Fruit fly (Drosophila melanogaster) whole organism, prepupa: ENCODE results near the gene CG5026.

ENCODE experiments used
- CG10631 ChIP-seq: fragments of 200-800 bp; sonication (Bioruptor generic); optimal IDR thresholded peaks from 2 replicates; lab custom pipeline; 2016; ENCODE audit warnings: missing biosample characterization, missing genetic modification characterization
- CG10669 ChIP-seq: fragments of 200-800 bp; sonication (Bioruptor generic); optimal IDR thresholded peaks from 3 replicates; lab custom pipeline; 2018; ENCODE audit warnings: missing biosample characterization, mild to moderate bottlenecking, missing genetic modification characterization, moderate library complexity
- CG11294 ChIP-seq: fragments of 200-800 bp; sonication (Bioruptor generic); IDR thresholded peaks from 2 replicates; pipeline ENCODE4 v1.3.6; 2022; ENCODE audit warnings: missing biosample characterization, missing genetic modification characterization
- CG11762 ChIP-seq: fragments of 200-800 bp; sonication (Bioruptor generic); optimal IDR thresholded peaks from 3 replicates; lab custom pipeline; 2016; ENCODE audit warnings: missing biosample characterization, missing genetic modification characterization; ENCODE audit not compliant: insufficient read depth
- CG11902 ChIP-seq: fragments of 200-800 bp; sonication (Bioruptor generic); optimal IDR thresholded peaks from 3 replicates; lab custom pipeline; 2016; ENCODE audit warnings: missing biosample characterization, missing genetic modification characterization
- CG3032 ChIP-seq: fragments of 200-800 bp; optimal IDR thresholded peaks from 2 replicates; lab custom pipeline; 2019; ENCODE audit warnings: missing biosample characterization, mild to moderate bottlenecking, missing genetic modification characterization, moderate library complexity
- CG32006 ChIP-seq: fragments of 200-800 bp; sonication (Bioruptor generic); optimal IDR thresholded peaks from 3 replicates; lab custom pipeline; 2017; ENCODE audit warnings: missing biosample characterization, mild to moderate bottlenecking, missing genetic modification characterization
- CG34406 ChIP-seq: fragments of 200-800 bp; sonication (Bioruptor generic); optimal IDR thresholded peaks from 3 replicates; lab custom pipeline; 2016; ENCODE audit warnings: missing biosample characterization, missing genetic modification characterization
- CG6163 ChIP-seq: fragments of 200-800 bp; sonication (Bioruptor generic); IDR thresholded peaks from 3 replicates; pipeline ENCODE4 v1.3.6; 2022; ENCODE audit warnings: missing biosample characterization, missing genetic modification characterization
- CG6276 ChIP-seq: fragments of 200-800 bp; sonication (Bioruptor generic); optimal IDR thresholded peaks from 2 replicates; lab custom pipeline; 2017; ENCODE audit warnings: missing biosample characterization, mild to moderate bottlenecking, missing genetic modification characterization
- CG6808 ChIP-seq: fragments of 200-800 bp; sonication (Bioruptor generic); optimal IDR thresholded peaks from 3 replicates; lab custom pipeline; 2017; ENCODE audit warnings: missing biosample characterization, missing genetic modification characterization, mild to moderate bottlenecking, moderate library complexity, missing genetic modification reagents
- CG6854 ChIP-seq: fragments of 200-800 bp; sonication (Bioruptor generic); optimal IDR thresholded peaks from 2 replicates; lab custom pipeline; 2017; ENCODE audit warnings: missing biosample characterization, mild to moderate bottlenecking, missing genetic modification characterization
- CG7368 ChIP-seq: fragments of 200-800 bp; sonication (Bioruptor generic); optimal IDR thresholded peaks from 3 replicates; lab custom pipeline; 2016; ENCODE audit warnings: missing biosample characterization, missing genetic modification characterization
- CG8119 ChIP-seq: fragments of 200-800 bp; sonication (Bioruptor generic); IDR thresholded peaks from 3 replicates; pipeline ENCODE4 v1.3.6; 2022; ENCODE audit warnings: missing biosample characterization, missing genetic modification characterization
- CG8319 ChIP-seq: fragments of 200-800 bp; sonication (Bioruptor generic); optimal IDR thresholded peaks from 3 replicates; lab custom pipeline; 2016; ENCODE audit warnings: missing biosample characterization, missing genetic modification characterization
- CG9139 ChIP-seq: fragments of 200-800 bp; sonication (Bioruptor generic); optimal IDR thresholded peaks from 3 replicates; lab custom pipeline; 2017; ENCODE audit warnings: missing biosample characterization, mild to moderate bottlenecking, missing genetic modification characterization
- Eip75B ChIP-seq: fragments of 200-800 bp; sonication (Bioruptor generic); optimal IDR thresholded peaks from 3 replicates; lab custom pipeline; 2016; ENCODE audit warnings: missing biosample characterization, missing genetic modification characterization
- Eip78C ChIP-seq: fragments of 200-800 bp; sonication (Bioruptor generic); peaks from one replicate; lab custom pipeline; 2016; ENCODE audit warnings: missing biosample characterization, missing genetic modification characterization
- Ets96B ChIP-seq: fragments of 200-800 bp; optimal IDR thresholded peaks from 2 replicates; lab custom pipeline; 2019; ENCODE audit warnings: missing biosample characterization, mild to moderate bottlenecking, missing genetic modification characterization, moderate library complexity
- Gug ChIP-seq: fragments of 200-800 bp; sonication (Bioruptor generic); IDR thresholded peaks from 2 replicates; pipeline ENCODE4 v1.3.6; 2022; ENCODE audit warnings: missing biosample characterization, missing genetic modification characterization
- Hr38 ChIP-seq: sonication (Bioruptor generic); optimal IDR thresholded peaks from 2 replicates; lab custom pipeline; 2016; ENCODE audit warnings: missing biosample characterization, missing genetic modification characterization
- Hr39 ChIP-seq: fragments of 200-800 bp; sonication (Bioruptor generic); optimal IDR thresholded peaks from 2 replicates; lab custom pipeline; 2016; ENCODE audit warnings: missing biosample characterization, missing genetic modification characterization
- Hr4 ChIP-seq: fragments of 200-800 bp; sonication (Bioruptor generic); optimal IDR thresholded peaks from 3 replicates; lab custom pipeline; 2016; ENCODE audit warnings: missing biosample characterization, missing genetic modification characterization
- Met ChIP-seq: fragments of 200-800 bp; sonication (Bioruptor generic); optimal IDR thresholded peaks from 3 replicates; lab custom pipeline; 2016; ENCODE audit warnings: missing biosample characterization, missing genetic modification characterization
- OdsH ChIP-seq: fragments of 200-800 bp; sonication (Bioruptor generic); optimal IDR thresholded peaks from 3 replicates; lab custom pipeline; 2016; ENCODE audit warnings: missing biosample characterization, missing genetic modification characterization
- Smox ChIP-seq: fragments of 200-800 bp; sonication (Bioruptor generic); optimal IDR thresholded peaks from 3 replicates; lab custom pipeline; 2016; ENCODE audit warnings: missing biosample characterization, missing genetic modification characterization
- Sox14 ChIP-seq: fragments of 200-800 bp; sonication (Bioruptor generic); optimal IDR thresholded peaks from 3 replicates; lab custom pipeline; 2016; ENCODE audit warnings: missing biosample characterization, missing genetic modification characterization
- Sox15 ChIP-seq: fragments of 200-800 bp; sonication (Bioruptor generic); optimal IDR thresholded peaks from 3 replicates; lab custom pipeline; 2016; ENCODE audit warnings: missing biosample characterization, missing genetic modification characterization
- achi ChIP-seq: fragments of 200-800 bp; sonication (Bioruptor generic); optimal IDR thresholded peaks from 3 replicates; lab custom pipeline; 2016; ENCODE audit warnings: missing biosample characterization, missing genetic modification characterization
- cyc ChIP-seq: fragments of 200-800 bp; sonication (Bioruptor generic); optimal IDR thresholded peaks from 3 replicates; lab custom pipeline; 2016; ENCODE audit warnings: missing biosample characterization, missing genetic modification characterization
- dac ChIP-seq: fragments of 200-800 bp; sonication (Bioruptor generic); optimal IDR thresholded peaks from 2 replicates; lab custom pipeline; 2017; ENCODE audit warnings: missing biosample characterization, mild to moderate bottlenecking, missing genetic modification characterization
- dsx ChIP-seq: fragments of 200-800 bp; optimal IDR thresholded peaks from 3 replicates; lab custom pipeline; 2019; ENCODE audit warnings: missing biosample characterization, mild to moderate bottlenecking, missing genetic modification characterization, moderate library complexity; ENCODE audit not compliant: poor library complexity, severe bottlenecking
- eg ChIP-seq: fragments of 200-800 bp; sonication (Bioruptor generic); IDR thresholded peaks from 3 replicates; pipeline ENCODE4 v1.3.6; 2022; ENCODE audit warnings: missing biosample characterization, missing genetic modification characterization
- fd59A ChIP-seq: fragments of 200-800 bp; sonication (Bioruptor generic); optimal IDR thresholded peaks from 2 replicates; lab custom pipeline; 2017; ENCODE audit warnings: missing biosample characterization, mild to moderate bottlenecking, missing genetic modification characterization, missing genetic modification reagents
- fd85E ChIP-seq: fragments of 200-800 bp; sonication (Bioruptor generic); optimal IDR thresholded peaks from 3 replicates; lab custom pipeline; 2016; ENCODE audit warnings: missing biosample characterization, missing genetic modification characterization
- fkh ChIP-seq: fragments of 200-800 bp; sonication (Bioruptor generic); optimal IDR thresholded peaks from 3 replicates; lab custom pipeline; 2017; ENCODE audit warnings: missing biosample characterization, mild to moderate bottlenecking, missing genetic modification characterization, moderate library complexity
- net ChIP-seq: fragments of 200-800 bp; sonication (Bioruptor generic); optimal IDR thresholded peaks from 3 replicates; lab custom pipeline; 2016; ENCODE audit warnings: missing biosample characterization, missing genetic modification characterization
- spab ChIP-seq: fragments of 200-800 bp; sonication (Bioruptor generic); optimal IDR thresholded peaks from 2 replicates; lab custom pipeline; 2017; ENCODE audit warnings: missing biosample characterization, mild to moderate bottlenecking, missing genetic modification characterization, missing genetic modification reagents
- ss ChIP-seq, 2 experiments: fragments of 200-800 bp; sonication (Bioruptor generic); optimal IDR thresholded peaks; 2 replicates in 1 of 2; 3 replicates in 1 of 2; lab custom pipeline; 2017 to 2018; ENCODE audit warnings: mild to moderate bottlenecking in 2 of 2, missing biosample characterization in 2 of 2, missing genetic modification characterization in 2 of 2, moderate library complexity in 1 of 2
- svp ChIP-seq: fragments of 200-800 bp; sonication (Bioruptor generic); peaks from one replicate; lab custom pipeline; 2016; ENCODE audit warnings: missing biosample characterization, missing genetic modification characterization
- topi ChIP-seq: fragments of 200-800 bp; sonication (Bioruptor generic); optimal IDR thresholded peaks from 3 replicates; lab custom pipeline; 2016; ENCODE audit warnings: missing biosample characterization, missing genetic modification characterization

CG5026 gene

dm6 chr3L:8953199-8953956 lies 14.9 kb upstream of the CG5026 start (continued):
- TF ChIP-seq CG3032 (peak; percentile 71), Hr39 (GFP tag; lab: Kevin White, UChicago) (peak; percentile 29), CG11294 (GFP tag; lab: Robert Waterston, UW) (no peak), cyc (GFP tag; lab: Kevin White, UChicago) (peak; percentile 30), CG6854 (GFP tag; lab: Kevin White, UChicago) (peak; percentile 10), fkh (GFP tag; lab: Kevin White, UChicago) (peak; percentile 7), CG6163 (no peak; the same call in 2 of the 3 replicates), Ets96B (tag; lab: Kevin White, UChicago) (peak; percentile 66), Eip75B (GFP tag; lab: Kevin White, UChicago) (peak; percentile 76), Smox (peak; percentile 7), fd59A (GFP tag; lab: Kevin White, UChicago) (peak; percentile 51), CG6808 (GFP tag; lab: Kevin White, UChicago) (peak; percentile 64), ss (GFP tag; optimal IDR thresholded peaks at IDR 0.05; lab: Kevin White, UChicago) (peak; percentile 56 to 58), OdsH (GFP tag; lab: Kevin White, UChicago) (peak; percentile 31), Hr4 (GFP tag; lab: Kevin White, UChicago) (peak; percentile 78), CG10631 (GFP tag; lab: Kevin White, UChicago) (peak; percentile 78), dsx (GFP tag; lab: Kevin White, UChicago) (peak; percentile 46), CG32006 (GFP tag; lab: Kevin White, UChicago) (peak; percentile 90), achi (GFP tag; lab: Kevin White, UChicago) (peak; percentile 46), CG10669 (GFP tag; lab: Kevin White, UChicago) (peak; percentile 67), dac (GFP tag; lab: Kevin White, UChicago) (peak; percentile 68), topi (GFP tag; lab: Kevin White, UChicago) (peak; percentile 65), Gug (peak; percentile 41; the same call in 1 of the 2 replicates), Sox15 (GFP tag; lab: Kevin White, UChicago) (no peak)

DNA sequence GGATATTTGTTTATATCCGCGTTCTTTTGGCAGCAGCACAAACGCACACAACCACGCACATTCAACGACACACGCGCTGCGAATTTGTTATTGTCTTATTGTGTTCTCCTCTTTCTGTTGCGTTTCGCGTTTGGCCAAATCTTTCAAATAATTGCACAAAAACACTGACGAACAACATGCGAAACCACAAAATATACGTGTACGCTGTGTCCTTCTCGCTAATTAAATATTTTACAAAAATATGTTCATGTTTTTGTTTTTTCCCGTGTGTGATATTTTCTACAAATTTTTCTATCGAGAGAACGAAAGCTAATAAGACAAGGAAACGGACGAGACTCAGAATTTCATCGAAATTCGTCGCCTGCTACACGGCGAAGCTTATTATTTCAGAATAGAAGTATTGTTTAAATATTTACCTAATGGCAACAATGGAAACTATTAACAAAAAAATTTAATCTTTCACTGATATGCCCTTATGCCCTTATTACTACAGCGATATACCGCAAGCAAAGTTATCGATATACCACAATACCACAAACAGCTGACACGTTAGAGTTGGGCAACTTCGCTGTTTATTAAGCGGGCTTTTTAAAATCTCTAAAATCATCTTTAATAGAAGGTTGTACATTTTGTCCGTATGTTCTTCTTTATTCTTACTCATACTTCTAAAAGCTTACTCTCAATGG lies 14.2 kb upstream of the CG5026 start, which contains the start of the genes CG43783 and orb2:
CG43783 (minus strand) TSS at position 311 of the 686 bp plus-strand sequence.
orb2 (minus strand) TSS at position 502 of the 686 bp plus-strand sequence.
- TF ChIP-seq CG6808 (GFP tag; lab: Kevin White, UChicago) (no peak), CG11762 (GFP tag; lab: Kevin White, UChicago) (peak; percentile 1), Eip78C (GFP tag; lab: Kevin White, UChicago) (peak; percentile 69)

DNA sequence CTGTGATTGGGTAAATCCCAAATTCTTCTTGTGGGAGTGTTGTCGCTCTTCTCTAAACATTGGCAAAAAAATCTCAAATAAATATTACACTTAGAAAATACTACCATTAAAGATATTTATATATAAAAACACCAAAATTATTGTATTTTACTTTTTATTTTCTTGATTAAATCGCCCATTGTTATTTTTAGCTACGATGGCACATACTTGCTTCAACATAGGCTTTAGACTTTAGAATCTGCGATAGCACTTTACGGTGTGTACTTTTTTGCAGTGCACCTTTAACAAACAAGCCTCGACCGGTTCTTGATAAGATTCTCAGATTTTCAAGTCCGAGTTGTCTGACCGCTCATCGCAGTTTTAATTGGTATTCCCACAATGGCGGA lies 13.7 kb upstream of the CG5026 start, which contains the start of gene GNBP3:
GNBP3 (plus strand) TSS at position 374 of the 386 bp plus-strand sequence.
- peak; percentile 88 for TF ChIP-seq CG9139 (GFP tag; lab: Kevin White, UChicago)
- peak; percentile 92 for TF ChIP-seq CG10631 (GFP tag; lab: Kevin White, UChicago)
- peak; percentile 85 for TF ChIP-seq spab (GFP tag; lab: Kevin White, UChicago)
- TF ChIP-seq CG3032 = peak; percentile 91
- TF ChIP-seq fd85E = peak; percentile 81
- peak; percentile 83 for TF ChIP-seq eg
- peak; percentile 87 for TF ChIP-seq CG11762 (GFP tag; lab: Kevin White, UChicago)
- TF ChIP-seq CG6276 (GFP tag; lab: Kevin White, UChicago) = no peak
- TF ChIP-seq topi (GFP tag; lab: Kevin White, UChicago) = peak; percentile 95
- TF ChIP-seq CG8319 (GFP tag; lab: Kevin White, UChicago) = peak; percentile 71
- TF ChIP-seq Ets96B (tag; lab: Kevin White, UChicago) = peak; percentile 92
- TF ChIP-seq CG7368 (GFP tag; lab: Kevin White, UChicago) = peak; percentile 88
- TF ChIP-seq CG6808 (GFP tag; lab: Kevin White, UChicago) = peak; percentile 90
- peak; percentile 94 for TF ChIP-seq svp
- peak; percentile 92 for TF ChIP-seq net (GFP tag; lab: Kevin White, UChicago)
- TF ChIP-seq CG8119 = peak; percentile 86
- peak; percentile 94 for TF ChIP-seq dsx (GFP tag; lab: Kevin White, UChicago)
- peak; percentile 81 for TF ChIP-seq CG11902 (GFP tag; lab: Kevin White, UChicago)
- no peak for TF ChIP-seq Met (GFP tag; lab: Kevin White, UChicago)
- TF ChIP-seq dac (GFP tag; lab: Kevin White, UChicago) = peak; percentile 75
- TF ChIP-seq achi (GFP tag; lab: Kevin White, UChicago) = peak; percentile 90
- peak; percentile 93 for TF ChIP-seq cyc (GFP tag; lab: Kevin White, UChicago)
- peak; percentile 98 for TF ChIP-seq Eip78C (GFP tag; lab: Kevin White, UChicago)
- peak; percentile 91 for TF ChIP-seq Sox14 (GFP tag; lab: Kevin White, UChicago)
- TF ChIP-seq CG34406 (GFP tag; lab: Kevin White, UChicago) = peak; percentile 93
- TF ChIP-seq Hr39 (GFP tag; lab: Kevin White, UChicago) = peak; percentile 87
- peak; percentile 78 for TF ChIP-seq Hr4 (GFP tag; lab: Kevin White, UChicago)
- TF ChIP-seq fd59A (GFP tag; lab: Kevin White, UChicago) = peak; percentile 78
- peak; percentile 79 for TF ChIP-seq Sox15 (GFP tag; lab: Kevin White, UChicago)
- TF ChIP-seq Eip75B (GFP tag; lab: Kevin White, UChicago) = peak; percentile 91
- no peak for TF ChIP-seq Hr38 (GFP tag; lab: Kevin White, UChicago)
